Worm (Caenorhabditis elegans): ENCODE measurements around the gene C02G6.2.

DNA sequence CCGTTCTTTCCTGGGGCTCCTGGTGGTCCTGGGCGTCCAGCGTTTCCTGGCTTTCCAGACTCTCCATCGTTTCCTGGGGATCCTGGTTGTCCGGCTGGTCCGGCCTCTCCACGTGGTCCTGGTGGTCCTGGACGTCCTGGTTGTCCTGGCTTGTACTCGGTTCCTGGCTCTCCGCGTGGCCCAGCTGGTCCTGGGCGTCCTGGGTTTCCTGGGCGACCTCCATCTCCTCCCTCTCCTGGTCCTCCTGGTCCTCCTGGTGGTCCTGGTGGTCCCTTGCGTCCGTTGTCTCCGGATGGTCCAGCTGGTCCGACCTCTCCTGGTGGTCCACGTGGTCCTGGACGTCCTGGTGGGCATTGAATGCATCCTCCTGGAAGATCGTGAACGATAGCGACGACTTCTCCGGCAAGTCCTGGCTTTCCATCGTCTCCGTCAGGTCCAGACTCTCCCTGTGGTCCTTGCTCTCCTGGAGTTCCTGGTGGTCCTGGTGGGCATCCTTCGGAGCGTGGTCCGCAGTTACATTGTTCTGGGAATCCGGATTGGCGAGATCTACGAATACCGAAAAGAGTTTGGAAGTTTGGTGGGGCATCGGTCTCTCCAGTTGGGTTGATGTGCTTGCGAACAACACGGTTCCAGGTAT, 35.8 kb upstream of the C02G6.2 start:
- no peak for TF ChIP-seq unc-39 (tag; optimal IDR thresholded peaks at IDR 0.05)
- TF ChIP-seq ceh-82 (tag; optimal IDR thresholded peaks at IDR 0.05), result no peak
- TF ChIP-seq lsy-2 (tag; optimal IDR thresholded peaks at IDR 0.05), result no peak
- no peak for TF ChIP-seq R02D3.7 (tag; optimal IDR thresholded peaks at IDR 0.05)
- no peak for TF ChIP-seq snpc-4 (tag; optimal IDR thresholded peaks at IDR 0.05)
- no peak for TF ChIP-seq nhr-25 (tag; optimal IDR thresholded peaks at IDR 0.05)
- TF ChIP-seq ama-1 (optimal IDR thresholded peaks at IDR 0.05), result no peak
- no peak for TF ChIP-seq F13H6.1 (tag; optimal IDR thresholded peaks at IDR 0.05)
- no peak for TF ChIP-seq nhr-23 (tag; optimal IDR thresholded peaks at IDR 0.05)
- TF ChIP-seq nhr-10 (tag; optimal IDR thresholded peaks at IDR 0.05), result no peak
- TF ChIP-seq dmd-4 (tag; optimal IDR thresholded peaks at IDR 0.05), result no peak
- no peak for TF ChIP-seq unc-62 (GFP tag; optimal IDR thresholded peaks at IDR 0.05)
- no peak for TF ChIP-seq nhr-237 (tag; optimal IDR thresholded peaks at IDR 0.05)

Data from whole organism, L2 larva.